Fruit fly (Drosophila melanogaster) whole organism, wandering third instar larva: ENCODE measurements around the gene barr.

Experiments
- Abd-B ChIP-seq: fragments of >200 bp; optimal IDR thresholded peaks from 2 replicates; lab custom pipeline; 2017; ENCODE audit warnings: missing biosample characterization, missing genetic modification characterization
- CG32264 ChIP-seq: fragments of 200-800 bp; sonication (Bioruptor generic); optimal IDR thresholded peaks from 2 replicates; lab custom pipeline; 2016; ENCODE audit warnings: missing biosample characterization, missing genetic modification characterization
- Dfd ChIP-seq: fragments of >200 bp; optimal IDR thresholded peaks from 2 replicates; lab custom pipeline; 2017; ENCODE audit warnings: missing biosample characterization, missing genetic modification characterization
- Hr78 ChIP-seq: fragments of >200 bp; optimal IDR thresholded peaks from 2 replicates; lab custom pipeline; 2017; ENCODE audit warnings: missing biosample characterization, missing genetic modification characterization
- Mio ChIP-seq: sonication (Bioruptor generic); optimal IDR thresholded peaks from 2 replicates; lab custom pipeline; 2016; ENCODE audit warnings: missing biosample characterization, missing genetic modification characterization
- Rel ChIP-seq, 2 experiments: fragments of 200-800 bp; sonication (Bioruptor generic) in 1 of 2; optimal IDR thresholded peaks; 2 replicates in 1 of 2; 3 replicates in 1 of 2; lab custom pipeline; 2016 to 2019; ENCODE audit warnings: mild to moderate bottlenecking in 2 of 2, missing biosample characterization in 2 of 2, missing genetic modification characterization in 2 of 2, moderate library complexity in 1 of 2
- Sp1 ChIP-seq: fragments of 200-800 bp; sonication (Bioruptor generic); optimal IDR thresholded peaks from 3 replicates; lab custom pipeline; 2019; ENCODE audit warnings: missing biosample characterization, mild to moderate bottlenecking, missing genetic modification characterization, moderate library complexity
- dsf ChIP-seq: sonication (Bioruptor generic); optimal IDR thresholded peaks from 2 replicates; lab custom pipeline; 2016; ENCODE audit warnings: missing biosample characterization, missing genetic modification characterization, borderline replicate concordance
- h ChIP-seq: fragments of 200-800 bp; sonication (Bioruptor generic); optimal IDR thresholded peaks from 3 replicates; lab custom pipeline; 2016; ENCODE audit warnings: missing biosample characterization, mild to moderate bottlenecking, missing genetic modification characterization
- pan ChIP-seq: fragments of >200 bp; optimal IDR thresholded peaks from 2 replicates; lab custom pipeline; 2017

dm6 chr2L:20061018-20061657 lies at the start of gene barr, which contains the start of gene lok:
- TF ChIP-seq Dfd (GFP tag; lab: Kevin White, UChicago) (no peak), Abd-B (no peak), Sp1 (peak; percentile 41), h (peak; percentile 52), Mio (GFP tag; lab: Kevin White, UChicago) (no peak), dsf (GFP tag; lab: Kevin White, UChicago) (peak; percentile 23), CG32264 (GFP tag; lab: Kevin White, UChicago) (no peak), Rel (GFP tag; optimal IDR thresholded peaks at IDR 0.05; lab: Kevin White, UChicago) (no peak), Rel (tag; optimal IDR thresholded peaks at IDR 0.05; lab: Kevin White, UChicago) (peak; percentile 31), Hr78 (no peak), pan (lab: Kevin White, UChicago) (no peak)
